Fruit fly (Drosophila melanogaster) whole organism, embryonic: ENCODE measurements around the gene lectin-37Da.

ENCODE experiments used
- B-H1 ChIP-seq: fragments of 200-800 bp; sonication (Bioruptor generic); IDR thresholded peaks from 3 replicates; pipeline ENCODE4 v1.3.6; 2022; ENCODE audit warnings: missing biosample characterization, missing genetic modification characterization
- CG11093 ChIP-seq: fragments of 200-800 bp; sonication (Bioruptor generic); IDR thresholded peaks from 3 replicates; pipeline ENCODE4 v1.3.6; 2022; ENCODE audit warnings: missing biosample characterization, missing genetic modification characterization
- CG11456 ChIP-seq: fragments of 200-800 bp; sonication (Bioruptor generic); IDR thresholded peaks from 3 replicates; pipeline ENCODE4 v1.3.6; 2022; ENCODE audit warnings: missing biosample characterization, missing genetic modification characterization
- CG11695 ChIP-seq: fragments of 200-800 bp; sonication (Bioruptor generic); IDR thresholded peaks from 3 replicates; pipeline ENCODE4 v1.3.6; 2022; ENCODE audit warnings: missing biosample characterization, missing genetic modification characterization
- CG12299 ChIP-seq: fragments of 200-800 bp; sonication (Bioruptor generic); optimal IDR thresholded peaks from 2 replicates; lab custom pipeline; 2018; ENCODE audit warnings: missing biosample characterization, mild to moderate bottlenecking, missing genetic modification characterization
- CG13296 ChIP-seq: fragments of 200-800 bp; sonication (Bioruptor generic); optimal IDR thresholded peaks from 3 replicates; lab custom pipeline; 2018; ENCODE audit warnings: missing biosample characterization, mild to moderate bottlenecking, missing genetic modification characterization
- CG15696 ChIP-seq: fragments of 200-800 bp; sonication (Bioruptor generic); optimal IDR thresholded peaks from 2 replicates; lab custom pipeline; 2019; ENCODE audit warnings: missing biosample characterization, mild to moderate bottlenecking, missing genetic modification characterization, moderate library complexity
- CG1602 ChIP-seq: fragments of 200-800 bp; sonication (Bioruptor generic); optimal IDR thresholded peaks from 3 replicates; lab custom pipeline; 2016; ENCODE audit warnings: missing biosample characterization, missing genetic modification characterization
- CG34224 ChIP-seq: fragments of 200-800 bp; sonication (Bioruptor generic); IDR thresholded peaks from 3 replicates; pipeline ENCODE4 v1.3.6; 2022; ENCODE audit warnings: missing biosample characterization, missing genetic modification characterization; ENCODE audit not compliant: partially characterized antibody
- CG34376 ChIP-seq: fragments of 200-800 bp; sonication (Bioruptor generic); optimal IDR thresholded peaks from 2 replicates; lab custom pipeline; 2018; ENCODE audit warnings: missing biosample characterization, mild to moderate bottlenecking, missing genetic modification characterization
- CG3838 ChIP-seq: fragments of 200-800 bp; sonication (Bioruptor generic); optimal IDR thresholded peaks from 3 replicates; lab custom pipeline; 2016; ENCODE audit warnings: missing biosample characterization, missing genetic modification characterization
- CG6654 ChIP-seq: fragments of 200-800 bp; sonication (Bioruptor generic); optimal IDR thresholded peaks from 2 replicates; lab custom pipeline; 2017; ENCODE audit warnings: missing biosample characterization, mild to moderate bottlenecking, missing genetic modification characterization
- CG6689 ChIP-seq: fragments of 200-800 bp; sonication (Bioruptor generic); IDR thresholded peaks from 2 replicates; pipeline ENCODE4 v1.3.6; 2022; ENCODE audit warnings: missing biosample characterization, missing genetic modification characterization
- CG7271 ChIP-seq: fragments of 200-800 bp; sonication (Bioruptor generic); optimal IDR thresholded peaks from 2 replicates; lab custom pipeline; 2018; ENCODE audit warnings: missing biosample characterization, mild to moderate bottlenecking, missing genetic modification characterization, moderate library complexity
- CG7372 ChIP-seq: fragments of 200-800 bp; sonication (Bioruptor generic); IDR thresholded peaks from 2 replicates; pipeline ENCODE4 v1.3.6; 2022; ENCODE audit warnings: missing biosample characterization, missing genetic modification characterization
- CG7963 ChIP-seq: fragments of 200-800 bp; sonication (Bioruptor generic); IDR thresholded peaks from 3 replicates; pipeline ENCODE4 v1.3.6; 2022; ENCODE audit warnings: missing biosample characterization, missing genetic modification characterization; ENCODE audit not compliant: partially characterized antibody
- CG8281 ChIP-seq: fragments of 200-800 bp; sonication (Bioruptor generic); optimal IDR thresholded peaks from 2 replicates; lab custom pipeline; 2018; ENCODE audit warnings: missing biosample characterization, mild to moderate bottlenecking, missing genetic modification characterization, moderate library complexity
- CG8359 ChIP-seq: fragments of 200-800 bp; sonication (Bioruptor generic); optimal IDR thresholded peaks from 2 replicates; lab custom pipeline; 2017; ENCODE audit warnings: missing biosample characterization, mild to moderate bottlenecking, missing genetic modification characterization, borderline replicate concordance
- CG9727 ChIP-seq: fragments of 200-800 bp; sonication (Bioruptor generic); optimal IDR thresholded peaks from 3 replicates; lab custom pipeline; 2017; ENCODE audit warnings: missing biosample characterization, mild to moderate bottlenecking, missing genetic modification characterization
- Chrac-16 ChIP-seq: fragments of 200-800 bp; sonication (Bioruptor generic); optimal IDR thresholded peaks from 3 replicates; lab custom pipeline; 2016; ENCODE audit warnings: missing biosample characterization, missing genetic modification characterization
- D19A ChIP-seq: fragments of 200-800 bp; optimal IDR thresholded peaks from 3 replicates; lab custom pipeline; 2019; ENCODE audit warnings: missing biosample characterization, mild to moderate bottlenecking, missing genetic modification characterization, moderate library complexity
- Dfd ChIP-seq, 2 experiments: fragments of >200 bp; optimal IDR thresholded peaks; 2 replicates each; lab custom pipeline; 2017; ENCODE audit warnings: missing biosample characterization in 2 of 2, missing genetic modification characterization in 2 of 2
- Dll ChIP-seq: fragments of 200-800 bp; sonication (Bioruptor generic); IDR thresholded peaks from 4 replicates; pipeline ENCODE4 v1.3.6; 2022; ENCODE audit warnings: missing biosample characterization, missing genetic modification characterization; ENCODE audit not compliant: partially characterized antibody
- Doc2 ChIP-seq: fragments of 200-800 bp; sonication (Bioruptor generic); IDR thresholded peaks from 2 replicates; pipeline ENCODE4 v1.3.6; 2022; ENCODE audit warnings: missing biosample characterization, missing genetic modification characterization
- Drgx ChIP-seq: fragments of 200-800 bp; sonication (Bioruptor generic); IDR thresholded peaks from 2 replicates; pipeline ENCODE4 v1.3.6; 2022; ENCODE audit warnings: missing biosample characterization, missing genetic modification characterization
- E2f1 ChIP-seq: fragments of 200-800 bp; sonication (Bioruptor generic); IDR thresholded peaks from 2 replicates; pipeline ENCODE4 v1.3.6; 2022; ENCODE audit warnings: missing biosample characterization, missing genetic modification characterization
- E2f2 ChIP-seq: fragments of 200-800 bp; sonication (Bioruptor generic); IDR thresholded peaks from 2 replicates; pipeline ENCODE4 v1.3.6; 2022; ENCODE audit warnings: missing biosample characterization, missing genetic modification characterization
- ERR ChIP-seq: fragments of 200-800 bp; sonication (Bioruptor generic); optimal IDR thresholded peaks from 2 replicates; lab custom pipeline; 2016; ENCODE audit warnings: missing biosample characterization, missing genetic modification characterization
- Ets65A ChIP-seq: fragments of 200-800 bp; sonication (Bioruptor generic); peaks from one replicate; lab custom pipeline; 2016; ENCODE audit warnings: missing biosample characterization, missing genetic modification characterization
- Hr3 ChIP-seq: fragments of 200-800 bp; sonication (Bioruptor generic); optimal IDR thresholded peaks from 3 replicates; lab custom pipeline; 2016; ENCODE audit warnings: missing biosample characterization, missing genetic modification characterization
- Hsf ChIP-seq: fragments of 200-800 bp; sonication (Bioruptor generic); optimal IDR thresholded peaks from 3 replicates; lab custom pipeline; 2016; ENCODE audit warnings: missing biosample characterization, missing genetic modification characterization
- Lim3 ChIP-seq: fragments of 200-800 bp; sonication (Bioruptor generic); IDR thresholded peaks from 2 replicates; pipeline ENCODE4 v1.3.6; 2022; ENCODE audit warnings: missing biosample characterization, missing genetic modification characterization
- MBD-R2 ChIP-seq: fragments of 200-800 bp; sonication (Bioruptor generic); IDR thresholded peaks from 2 replicates; pipeline ENCODE4 v1.3.6; 2022; ENCODE audit warnings: missing biosample characterization, missing genetic modification characterization
- MESR4 ChIP-seq: fragments of 200-800 bp; sonication (Bioruptor generic); optimal IDR thresholded peaks from 2 replicates; lab custom pipeline; 2018; ENCODE audit warnings: missing biosample characterization, mild to moderate bottlenecking, missing genetic modification characterization, moderate library complexity
- Mrtf ChIP-seq: fragments of 200-800 bp; sonication (Bioruptor generic); IDR thresholded peaks from 3 replicates; pipeline ENCODE4 v1.3.6; 2022; ENCODE audit warnings: missing biosample characterization, missing genetic modification characterization
- Opbp ChIP-seq: fragments of 200-800 bp; sonication (Bioruptor generic); IDR thresholded peaks from 3 replicates; pipeline ENCODE4 v1.3.6; 2022; ENCODE audit warnings: missing biosample characterization, missing genetic modification characterization; ENCODE audit not compliant: partially characterized antibody
- Rx ChIP-seq: fragments of 200-800 bp; sonication (Bioruptor generic); IDR thresholded peaks from 2 replicates; pipeline ENCODE4 v1.3.6; 2022; ENCODE audit warnings: missing biosample characterization, missing genetic modification characterization
- bab2 ChIP-seq: fragments of 200-800 bp; sonication (Bioruptor generic); optimal IDR thresholded peaks from 2 replicates; lab custom pipeline; 2016; ENCODE audit warnings: missing biosample characterization, missing genetic modification characterization
- crc ChIP-seq: fragments of 200-800 bp; sonication (Bioruptor generic); optimal IDR thresholded peaks from 2 replicates; lab custom pipeline; 2016; ENCODE audit warnings: missing biosample characterization, missing genetic modification characterization
- dati ChIP-seq: fragments of 200-800 bp; sonication (Bioruptor generic); IDR thresholded peaks from 2 replicates; pipeline ENCODE4 v1.3.6; 2022; ENCODE audit warnings: missing biosample characterization, missing genetic modification characterization
- gcm ChIP-seq: fragments of 200-800 bp; sonication (Bioruptor generic); optimal IDR thresholded peaks from 2 replicates; lab custom pipeline; 2019; ENCODE audit warnings: missing biosample characterization, mild to moderate bottlenecking, missing genetic modification characterization, moderate library complexity
- ind ChIP-seq: fragments of 200-800 bp; sonication (Bioruptor generic); optimal IDR thresholded peaks from 3 replicates; lab custom pipeline; 2016; ENCODE audit warnings: missing biosample characterization, missing genetic modification characterization
- lbe ChIP-seq: fragments of 200-800 bp; sonication (Bioruptor generic); optimal IDR thresholded peaks from 2 replicates; lab custom pipeline; 2016; ENCODE audit warnings: missing biosample characterization, mild to moderate bottlenecking, missing genetic modification characterization
- lmd ChIP-seq: fragments of 200-800 bp; sonication (Bioruptor generic); IDR thresholded peaks from 2 replicates; pipeline ENCODE4 v1.3.6; 2022; ENCODE audit warnings: missing biosample characterization, missing genetic modification characterization
- mld ChIP-seq: fragments of 200-800 bp; sonication (Bioruptor generic); IDR thresholded peaks from 3 replicates; pipeline ENCODE4 v1.3.6; 2022; ENCODE audit warnings: missing biosample characterization, missing genetic modification characterization; ENCODE audit not compliant: partially characterized antibody
- schlank ChIP-seq: fragments of 200-800 bp; sonication (Bioruptor generic); optimal IDR thresholded peaks from 2 replicates; lab custom pipeline; 2018; ENCODE audit warnings: missing biosample characterization, mild to moderate bottlenecking, missing genetic modification characterization
- shn ChIP-seq: fragments of 200-800 bp; sonication (Bioruptor generic); optimal IDR thresholded peaks from 3 replicates; lab custom pipeline; 2016; ENCODE audit warnings: missing biosample characterization, missing genetic modification characterization
- sima ChIP-seq: fragments of 200-800 bp; sonication (Bioruptor generic); optimal IDR thresholded peaks from 2 replicates; lab custom pipeline; 2016; ENCODE audit warnings: missing biosample characterization, missing genetic modification characterization
- twi ChIP-seq: fragments of 200-800 bp; optimal IDR thresholded peaks from 2 replicates; lab custom pipeline; 2019; ENCODE audit warnings: missing biosample characterization, mild to moderate bottlenecking, missing genetic modification characterization, moderate library complexity
- yki ChIP-seq: fragments of >200 bp; optimal IDR thresholded peaks from 3 replicates; lab custom pipeline; 2018

Gene lectin-37Da

DNA sequence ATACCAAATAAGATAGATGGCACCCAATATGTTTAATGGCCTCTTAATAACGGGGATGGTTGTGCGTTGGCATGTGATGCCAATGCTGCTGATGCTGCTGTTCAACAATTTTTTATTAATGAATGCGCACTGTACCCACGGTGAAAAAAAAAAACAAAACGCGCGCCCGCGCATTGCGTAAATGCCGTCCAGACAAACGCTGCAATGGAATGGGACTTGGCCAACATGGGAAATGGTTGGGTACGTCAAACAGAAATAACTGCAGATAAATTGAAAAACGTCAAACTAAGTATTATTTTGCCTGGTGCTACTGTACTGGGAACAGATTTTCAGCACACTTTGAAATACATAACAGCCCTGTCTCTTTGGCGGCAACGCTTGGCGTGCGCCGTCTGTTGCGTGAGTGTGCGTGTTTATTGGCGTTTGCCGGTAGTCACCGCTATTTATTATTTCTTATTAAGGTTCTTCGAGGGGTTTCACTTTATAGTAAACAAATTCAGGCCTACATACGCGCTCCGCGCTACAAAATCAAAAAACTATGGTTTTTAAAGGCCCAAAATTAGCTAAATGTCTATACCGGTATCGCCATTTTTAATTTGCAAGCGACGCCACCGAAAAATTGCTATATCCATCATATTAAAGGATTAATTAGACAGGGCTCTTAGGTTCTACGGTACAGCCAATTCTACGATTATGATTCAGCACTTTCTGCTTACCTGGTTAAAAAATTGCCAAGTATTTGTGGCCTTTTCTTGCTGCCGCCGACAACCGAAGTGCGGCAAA, 34.6 kb downstream of the lectin-37Da start (continued):
- peak; percentile 14; the same call in 1 of the 2 replicates for TF ChIP-seq Lim3 (GFP tag; lab: Robert Waterston, UW)
- no peak for TF ChIP-seq CG12299 (tag; lab: Kevin White, UChicago)
- TF ChIP-seq MESR4 (GFP tag; lab: Kevin White, UChicago), result no peak
- no peak for TF ChIP-seq Dfd (GFP tag; optimal IDR thresholded peaks at IDR 0.05; lab: Kevin White, UChicago)
- no peak for TF ChIP-seq Doc2
- TF ChIP-seq Hr3 (GFP tag; lab: Kevin White, UChicago), result peak; percentile 21
- TF ChIP-seq CG34376, result no peak
- TF ChIP-seq twi (tag; lab: Kevin White, UChicago), result no peak
- 0 out of 2 replicates have a peak, but pooled peaks have one; percentile 33 for TF ChIP-seq E2f1
- no peak for TF ChIP-seq mld (GFP tag; lab: Robert Waterston, UW)
- TF ChIP-seq CG7372 (GFP tag; lab: Robert Waterston, UW), result no peak
- no peak for TF ChIP-seq ERR (GFP tag; lab: Kevin White, UChicago)
- peak; percentile 10 for TF ChIP-seq Chrac-16
- TF ChIP-seq bab2 (GFP tag; lab: Kevin White, UChicago), result no peak
- peak; percentile 2 for TF ChIP-seq CG13296 (GFP tag; lab: Kevin White, UChicago)
- no peak; the same call in 1 of the 2 replicates for TF ChIP-seq Rx (GFP tag; lab: Robert Waterston, UW)
- no peak for TF ChIP-seq CG8281 (tag; lab: Kevin White, UChicago)
- TF ChIP-seq Opbp (GFP tag; lab: Robert Waterston, UW), result no peak; the same call in 1 of the 3 replicates
- peak; percentile 93 for TF ChIP-seq Ets65A
- no peak for TF ChIP-seq Mrtf (GFP tag; lab: Robert Waterston, UW)
- TF ChIP-seq CG8359 (GFP tag; lab: Kevin White, UChicago), result no peak
- no peak for TF ChIP-seq lbe
- peak; percentile 28 for TF ChIP-seq ind
- no peak for TF ChIP-seq CG1602 (GFP tag; lab: Kevin White, UChicago)
- 0 out of 3 replicates have a peak, but pooled peaks have one; percentile 22 for TF ChIP-seq CG11456
- TF ChIP-seq dati (GFP tag; lab: Robert Waterston, UW), result no peak
- TF ChIP-seq CG11093, result 0 out of 3 replicates have a peak, but pooled peaks have one; percentile 35
- TF ChIP-seq CG6689 (GFP tag; lab: Robert Waterston, UW), result no peak
- peak; percentile 75 for TF ChIP-seq E2f2 (GFP tag; lab: Robert Waterston, UW)
- no peak for TF ChIP-seq B-H1 (GFP tag; lab: Robert Waterston, UW)
- TF ChIP-seq Hsf (GFP tag; lab: Kevin White, UChicago), result peak; percentile 34
- no peak for TF ChIP-seq sima
- TF ChIP-seq CG15696, result no peak
- no peak for TF ChIP-seq yki
- TF ChIP-seq CG34224 (GFP tag; lab: Robert Waterston, UW), result peak; percentile 21; the same call in 2 of the 3 replicates
- no peak for TF ChIP-seq CG6654 (GFP tag; lab: Kevin White, UChicago)
- peak; percentile 63 for TF ChIP-seq MBD-R2 (GFP tag; lab: Robert Waterston, UW)
- TF ChIP-seq schlank (tag; lab: Kevin White, UChicago), result no peak
- peak; percentile 60 for TF ChIP-seq Drgx (GFP tag; lab: Robert Waterston, UW)
- 0 out of 3 replicates have a peak, but pooled peaks have one; percentile 17 for TF ChIP-seq CG7963 (GFP tag; lab: Robert Waterston, UW)
- TF ChIP-seq shn (GFP tag; lab: Kevin White, UChicago), result no peak
- no peak; the same call in 3 of the 4 replicates for TF ChIP-seq Dll (GFP tag; lab: Robert Waterston, UW)
- TF ChIP-seq lmd (GFP tag; lab: Robert Waterston, UW), result peak; percentile 56; the same call in 1 of the 2 replicates
- TF ChIP-seq CG9727 (GFP tag; lab: Kevin White, UChicago), result no peak
- TF ChIP-seq CG11695, result no peak
- TF ChIP-seq CG7271 (tag; lab: Kevin White, UChicago), result no peak
- TF ChIP-seq gcm (GFP tag; lab: Kevin White, UChicago), result no peak
- TF ChIP-seq crc (GFP tag; lab: Kevin White, UChicago), result no peak
- TF ChIP-seq D19A (tag; lab: Kevin White, UChicago), result no peak
- TF ChIP-seq CG3838 (GFP tag; lab: Kevin White, UChicago), result no peak
